Worm (Caenorhabditis elegans): ENCODE measurements around the gene ora-1.

The ora-1 gene

DNA sequence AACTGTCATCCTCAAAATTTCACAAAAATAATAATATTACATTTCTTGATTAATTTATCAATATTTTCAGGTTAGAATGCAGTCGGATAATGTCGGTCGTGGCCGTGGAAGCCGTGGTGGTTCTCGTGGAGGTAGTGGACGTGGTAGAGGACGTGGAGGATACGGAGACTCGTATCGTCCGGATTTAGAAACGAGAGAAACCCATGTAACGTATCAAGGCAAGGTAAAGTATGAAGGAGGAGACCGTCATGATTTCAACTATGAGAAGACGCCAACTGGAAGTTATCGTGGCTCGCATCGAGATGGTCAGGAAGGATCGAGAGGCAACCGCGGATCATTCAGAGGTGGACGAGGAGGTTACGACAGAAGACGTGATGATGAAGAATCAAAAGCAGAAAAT lies 20.2 kb upstream of the ora-1 start, which contains the start of gene frpr-10:
TSS of gene frpr-10 (plus strand) at position 301 of the 400 bp plus-strand sequence.
- TF ChIP-seq akir-1 (GFP tag; optimal IDR thresholded peaks at IDR 0.05) (no peak), zfh-2 (GFP tag; conservative IDR thresholded peaks at IDR 0.05) (0 out of 2 replicates have a peak, but pooled peaks have one; percentile 20), C06A6.2 (GFP tag; conservative IDR thresholded peaks at IDR 0.05) (no peak)

DNA sequence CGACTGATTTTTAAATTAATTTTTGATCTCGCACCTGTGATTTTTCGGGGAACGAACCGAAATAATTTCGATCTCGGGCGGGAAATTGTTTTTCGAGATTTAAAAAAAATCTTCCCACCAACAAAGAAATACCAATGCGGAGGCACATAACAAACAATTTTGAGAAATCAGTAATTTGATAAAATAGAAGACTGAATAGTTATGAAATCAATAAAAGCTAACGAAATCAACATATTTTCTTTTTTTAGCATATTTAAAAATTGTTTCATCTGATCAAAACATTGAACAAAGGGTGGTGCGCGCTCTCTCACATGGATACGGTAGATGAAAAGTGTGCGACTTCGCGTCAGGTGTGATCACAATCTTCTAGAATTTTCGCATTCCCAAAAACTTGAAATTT lies 19.6 kb upstream of the ora-1 start:
- TF ChIP-seq dox-1 (GFP tag; IDR thresholded peaks at IDR 0.05) (peak; percentile 54), efl-1 (GFP tag; optimal IDR thresholded peaks at IDR 0.05) (peak; percentile 93), xnd-1 (tag; optimal IDR thresholded peaks at IDR 0.05) (peak; percentile 71), tbp1 (GFP tag; optimal IDR thresholded peaks at IDR 0.05) (peak; percentile 43), hsf-1 (GFP tag; IDR thresholded peaks at IDR 0.05) (peak; percentile 97), aptf-2 (GFP tag; conservative IDR thresholded peaks at IDR 0.05) (peak; percentile 91), snpc-1.3 (tag; optimal IDR thresholded peaks at IDR 0.05; ENCODE audit: insufficient read depth) (peak; percentile 83), snpc-4 (GFP tag; optimal IDR thresholded peaks at IDR 0.05) (peak; percentile 4), snpc-4 (tag; optimal IDR thresholded peaks at IDR 0.05) (peak in 2 of 4 experiments; percentile 44 to 49), lsy-27 (tag; optimal IDR thresholded peaks at IDR 0.05; ENCODE audit: borderline replicate concordance, insufficient read depth) (no peak), hrde-1 (tag; optimal IDR thresholded peaks at IDR 0.05; ENCODE audit: borderline replicate concordance) (peak; percentile 32), cebp-2 (GFP tag; IDR thresholded peaks at IDR 0.05) (no peak), dpff-1 (tag; optimal IDR thresholded peaks at IDR 0.05) (no peak), snpc-3.4 (tag; optimal IDR thresholded peaks at IDR 0.05) (peak; percentile 81), nfya-1 (tag; optimal IDR thresholded peaks at IDR 0.05; ENCODE audit: borderline replicate concordance, insufficient read depth) (no peak), madf-6 (GFP tag; IDR thresholded peaks at IDR 0.05) (peak; percentile 89), sptf-2 (GFP tag; optimal IDR thresholded peaks at IDR 0.05) (no peak), F10E7.11 (tag; optimal IDR thresholded peaks at IDR 0.05) (no peak), madf-3 (GFP tag; IDR thresholded peaks at IDR 0.05) (peak; percentile 53; the same call in 1 of the 2 replicates), lin-54 (GFP tag; optimal IDR thresholded peaks at IDR 0.05) (peak; percentile 52), Y95B8A.8 (GFP tag; IDR thresholded peaks at IDR 0.05) (peak; percentile 44; the same call in 1 of the 2 replicates), hmg-1.2 (GFP tag; IDR thresholded peaks at IDR 0.05) (peak; percentile 24; the same call in 1 of the 2 replicates), tlf-1 (GFP tag; optimal IDR thresholded peaks at IDR 0.05) (peak; percentile 61), zim-3 (tag; optimal IDR thresholded peaks at IDR 0.05) (no peak), ceh-91 (GFP tag; IDR thresholded peaks at IDR 0.05) (peak; percentile 84), ekl-4 (GFP tag; IDR thresholded peaks at IDR 0.05) (0 out of 2 replicates have a peak, but pooled peaks have one; percentile 13), mcd-1 (GFP tag; IDR thresholded peaks at IDR 0.05) (no peak), C17E4.6 (GFP tag; IDR thresholded peaks at IDR 0.05) (0 out of 2 replicates have a peak, but pooled peaks have one; percentile 11), lsl-1 (GFP tag; optimal IDR thresholded peaks at IDR 0.05) (peak; percentile 92), D2030.7 (GFP tag; IDR thresholded peaks at IDR 0.05) (peak; percentile 81), lin-35 (GFP tag; optimal IDR thresholded peaks at IDR 0.05) (no peak), pbrm-1 (GFP tag; IDR thresholded peaks at IDR 0.05) (0 out of 2 replicates have a peak, but pooled peaks have one; percentile 51), him-1 (tag; optimal IDR thresholded peaks at IDR 0.05) (peak; percentile 7), unc-130 (GFP tag; optimal IDR thresholded peaks at IDR 0.05) (peak; percentile 77), F49E8.2 (tag; optimal IDR thresholded peaks at IDR 0.05; ENCODE audit: insufficient read depth) (peak; percentile 81), madf-8 (GFP tag; conservative IDR thresholded peaks at IDR 0.05) (peak; percentile 76), fkh-3 (tag; optimal IDR thresholded peaks at IDR 0.05) (no peak), B0019.2 (GFP tag; conservative IDR thresholded peaks at IDR 0.05) (peak; percentile 73), T07F8.4 (tag; optimal IDR thresholded peaks at IDR 0.05) (no peak), dpl-1 (GFP tag; optimal IDR thresholded peaks at IDR 0.05) (peak; percentile 37), madf-10 (tag; optimal IDR thresholded peaks at IDR 0.05) (no peak), F33H1.4 (GFP tag; IDR thresholded peaks at IDR 0.05) (peak; percentile 66)
